Worm (Caenorhabditis elegans) whole organism, early embryonic: Measurements from ENCODE around the gene srt-34.

ENCODE experiments used
- F13C5.2 ChIP-seq: sonication (generic microtip); optimal IDR thresholded peaks from 2 replicates; lab custom pipeline; 2017; ENCODE audit warnings: mild to moderate bottlenecking, missing genetic modification characterization, inconsistent platforms, missing compliant biosample characterization
- aly-1 ChIP-seq: sonication (generic microtip); optimal IDR thresholded peaks from 2 replicates; lab custom pipeline; 2016; ENCODE audit warnings: missing genetic modification characterization, missing compliant biosample characterization
- ama-1 ChIP-seq: fragments of 150-350 bp; optimal IDR thresholded peaks from 2 replicates; lab custom pipeline; 2014
- ets-7 ChIP-seq: sonication (generic microtip); optimal IDR thresholded peaks from 2 replicates; lab custom pipeline; 2016; ENCODE audit warnings: missing genotype, missing genetic modification characterization, missing compliant biosample characterization
- flt-1 ChIP-seq: fragments of 200-800 bp; sonication (Bioruptor generic); IDR thresholded peaks from 2 replicates; pipeline ENCODE4 v1.3.6; 2022; ENCODE audit warnings: missing genetic modification characterization, missing compliant biosample characterization
- scrt-1 ChIP-seq: fragments of 200-800 bp; sonication (Bioruptor generic); IDR thresholded peaks from 2 replicates; pipeline ENCODE4 v1.3.6; 2022; ENCODE audit warnings: missing genetic modification characterization, missing compliant biosample characterization
- sea-1 ChIP-seq: fragments of 200-800 bp; sonication (Bioruptor generic); conservative IDR thresholded peaks from 2 replicates; pipeline ENCODE4 v1.3.6; 2022; ENCODE audit warnings: missing genetic modification characterization, missing compliant biosample characterization
- tbx-11 ChIP-seq: fragments of 200-800 bp; sonication (Bioruptor generic); IDR thresholded peaks from 2 replicates; pipeline ENCODE4 v1.3.6; 2022; ENCODE audit warnings: missing genetic modification characterization, missing compliant biosample characterization
- tbx-37 ChIP-seq: fragments of 200-800 bp; sonication (Bioruptor generic); conservative IDR thresholded peaks from 2 replicates; pipeline ENCODE4 v1.3.6; 2022; ENCODE audit warnings: missing genetic modification reagents, missing genetic modification characterization, missing compliant biosample characterization
- tra-4 ChIP-seq: sonication (generic microtip); optimal IDR thresholded peaks from 2 replicates; lab custom pipeline; 2017; ENCODE audit warnings: missing genetic modification characterization, missing compliant biosample characterization

DNA sequence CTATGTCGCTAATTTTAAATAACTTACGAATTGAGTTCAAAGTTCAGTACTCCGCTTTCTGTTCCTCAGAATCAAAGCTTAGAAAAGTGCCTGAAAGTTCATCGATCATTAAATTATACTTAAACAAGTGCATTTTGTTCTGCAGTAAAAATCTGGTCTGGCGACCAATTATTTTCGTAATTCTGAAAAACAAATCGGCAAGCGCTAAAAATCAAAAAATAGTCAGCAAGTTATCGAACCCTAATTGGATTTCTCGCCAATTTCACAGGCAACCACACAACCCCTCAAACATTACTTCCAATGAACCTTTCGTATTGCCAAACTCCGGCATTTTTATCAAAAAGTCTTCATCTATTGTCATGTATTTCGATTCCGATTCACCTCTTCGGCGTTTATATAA lies 45.0 kb upstream of the srt-34 start, which contains the start of gene srh-272:
- TF ChIP-seq tra-4 (tag; lab: Kevin White, UChicago) (no peak), ama-1 (lab: Kevin White, UChicago) (no peak), sea-1 (GFP tag; lab: Robert Waterston, UW) (no peak), scrt-1 (GFP tag; lab: Robert Waterston, UW) (no peak), aly-1 (tag; lab: Kevin White, UChicago) (no peak), flt-1 (GFP tag; lab: Robert Waterston, UW) (no peak), tbx-37 (GFP tag; lab: Robert Waterston, UW) (no peak), F13C5.2 (no peak), ets-7 (no peak), tbx-11 (GFP tag; lab: Robert Waterston, UW) (no peak)
